Worm (Caenorhabditis elegans): Measurements from ENCODE around the gene ccm-3.

DNA sequence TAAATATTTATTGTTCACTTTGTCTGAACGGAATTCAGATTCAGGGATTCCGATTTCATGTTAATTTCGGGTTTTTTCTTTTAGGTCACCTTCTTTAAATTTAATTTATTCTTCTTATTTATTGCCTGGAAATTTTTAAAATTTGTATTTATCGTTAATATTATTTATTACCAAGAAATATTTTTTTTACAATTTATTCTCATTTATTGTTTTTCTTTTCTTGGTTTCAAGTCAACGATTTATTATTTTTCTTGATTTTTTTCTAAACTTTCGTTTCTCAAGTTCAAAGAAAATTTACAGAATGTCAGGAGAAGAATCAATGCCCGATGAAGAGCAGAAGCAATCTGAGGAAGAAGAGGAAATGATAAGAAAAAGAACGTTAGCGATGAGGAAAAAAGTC is 19.3 kb downstream of the ccm-3 start, which contains the start of gene crn-3:
- TF ChIP-seq him-1 (tag; optimal IDR thresholded peaks at IDR 0.05) (no peak), bed-2 (GFP tag; IDR thresholded peaks at IDR 0.05) (no peak), unc-62 (GFP tag; optimal IDR thresholded peaks at IDR 0.05) (no peak)

Measured in whole organism, young adult.